Fruit fly (Drosophila melanogaster): ENCODE data around the gene Apc.

Gene Apc

dm6 chr3R:28831626-28832267 is 12.8 kb downstream of the Apc start, which contains the start of gene WASp (continued):
- TF ChIP-seq HLHmδ (GFP tag; optimal IDR thresholded peaks at IDR 0.05) (no peak), gce (GFP tag; IDR thresholded peaks at IDR 0.05) (0 out of 3 replicates have a peak, but pooled peaks have one; percentile 52), hkb (optimal IDR thresholded peaks at IDR 0.05) (peak; percentile 56), hkb (GFP tag; IDR thresholded peaks at IDR 0.05) (peak; percentile 76), MBD-R2 (GFP tag; IDR thresholded peaks at IDR 0.05) (peak; percentile 77), CG15601 (tag; optimal IDR thresholded peaks at IDR 0.05) (no peak), corto (GFP tag; optimal IDR thresholded peaks at IDR 0.05) (no peak), da (GFP tag; optimal IDR thresholded peaks at IDR 0.05) (peak; percentile 75), odd (GFP tag; optimal IDR thresholded peaks at IDR 0.05) (no peak), CG43689 (GFP tag; IDR thresholded peaks at IDR 0.05) (no peak; the same call in 1 of the 2 replicates), CG4707 (GFP tag; optimal IDR thresholded peaks at IDR 0.05) (peak; percentile 62), maf-S (GFP tag; optimal IDR thresholded peaks at IDR 0.05) (peak; percentile 68), Scr (GFP tag; IDR thresholded peaks at IDR 0.05; ENCODE audit: partially characterized antibody) (peak; percentile 64), exex (tag; optimal IDR thresholded peaks at IDR 0.05) (peak; percentile 7), CG3838 (GFP tag; optimal IDR thresholded peaks at IDR 0.05) (peak; percentile 61), CG14710 (tag; optimal IDR thresholded peaks at IDR 0.05) (peak; percentile 77), CG12942 (GFP tag; optimal IDR thresholded peaks at IDR 0.05) (peak; percentile 25), aop (GFP tag; IDR thresholded peaks at IDR 0.05) (peak; percentile 99), repo (GFP tag; optimal IDR thresholded peaks at IDR 0.05) (peak; percentile 76), Rx (GFP tag; IDR thresholded peaks at IDR 0.05) (peak; percentile 75), scrt (GFP tag; optimal IDR thresholded peaks at IDR 0.05) (no peak), D (optimal IDR thresholded peaks at IDR 0.05) (no peak), D (GFP tag; optimal IDR thresholded peaks at IDR 0.05) (peak; percentile 48), pnt (GFP tag; optimal IDR thresholded peaks at IDR 0.05) (peak; percentile 26), CG1602 (GFP tag; optimal IDR thresholded peaks at IDR 0.05) (peak; percentile 38), Trl (optimal IDR thresholded peaks at IDR 0.05) (no peak), Trl (GFP tag; optimal IDR thresholded peaks at IDR 0.05) (peak; percentile 87), CG12236 (GFP tag; optimal IDR thresholded peaks at IDR 0.05) (peak; percentile 15), CG1024 (GFP tag; IDR thresholded peaks at IDR 0.05) (peak; percentile 81), sens-2 (GFP tag; IDR thresholded peaks at IDR 0.05) (0 out of 2 replicates have a peak, but pooled peaks have one; percentile 42), ac (GFP tag; optimal IDR thresholded peaks at IDR 0.05) (no peak), dan (GFP tag; IDR thresholded peaks at IDR 0.05) (no peak), Tbp (GFP tag; optimal IDR thresholded peaks at IDR 0.05) (no peak), Dad (GFP tag; optimal IDR thresholded peaks at IDR 0.05) (peak; percentile 68), so (GFP tag; IDR thresholded peaks at IDR 0.05) (peak; percentile 68; the same call in 1 of the 3 replicates), CG6813 (GFP tag; optimal IDR thresholded peaks at IDR 0.05) (peak; percentile 63), Oli (tag; optimal IDR thresholded peaks at IDR 0.05) (peak; percentile 47), CG9876 (GFP tag; optimal IDR thresholded peaks at IDR 0.05) (peak; percentile 70), Stat92E (GFP tag; optimal IDR thresholded peaks at IDR 0.05) (peak in 1 of 3 experiments; percentile 51), NFAT (GFP tag; IDR thresholded peaks at IDR 0.05) (peak; percentile 62; the same call in 1 of the 2 replicates), Atf3 (GFP tag; optimal IDR thresholded peaks at IDR 0.05) (peak; percentile 39), Aef1 (GFP tag; IDR thresholded peaks at IDR 0.05) (peak; percentile 15; the same call in 2 of the 3 replicates), CG7745 (tag; optimal IDR thresholded peaks at IDR 0.05) (no peak), phol (tag; optimal IDR thresholded peaks at IDR 0.05) (peak; percentile 69), NfI (GFP tag; optimal IDR thresholded peaks at IDR 0.05) (peak; percentile 90), CG9797 (GFP tag; optimal IDR thresholded peaks at IDR 0.05) (peak; percentile 93), chm (GFP tag; IDR thresholded peaks at IDR 0.05) (peak; percentile 77), CG4424 (GFP tag; optimal IDR thresholded peaks at IDR 0.05) (peak; percentile 65), disco-r (GFP tag; optimal IDR thresholded peaks at IDR 0.05) (peak; percentile 78), CG16813 (GFP tag; IDR thresholded peaks at IDR 0.05; ENCODE audit: partially characterized antibody) (peak; percentile 51; the same call in 2 of the 3 replicates), CG11085 (GFP tag; IDR thresholded peaks at IDR 0.05) (peak; percentile 33; the same call in 1 of the 2 replicates)
